Worm (Caenorhabditis elegans) whole organism, L2 larva: ENCODE data around the gene ZK262.8.

Experiments
- C34F6.9 ChIP-seq: fragments of 150-350 bp; optimal IDR thresholded peaks from 2 replicates; lab custom pipeline; 2014; ENCODE audit warnings: missing biosample characterization, missing genetic modification characterization
- R02D3.7 ChIP-seq: fragments of 150-350 bp; optimal IDR thresholded peaks from 2 replicates; lab custom pipeline; 2014; ENCODE audit warnings: missing biosample characterization, missing genetic modification characterization
- Y55F3AM.14 ChIP-seq: fragments of 200-800 bp; sonication (Bioruptor generic); optimal IDR thresholded peaks from 2 replicates; lab custom pipeline; 2018; ENCODE audit warnings: mild to moderate bottlenecking, missing genetic modification characterization, missing compliant biosample characterization
- ZK546.5 ChIP-seq: sonication (generic microtip); optimal IDR thresholded peaks from 2 replicates; lab custom pipeline; 2017; ENCODE audit warnings: missing biosample characterization, missing genetic modification characterization
- aly-2 ChIP-seq: fragments of 150-350 bp; optimal IDR thresholded peaks from 2 replicates; lab custom pipeline; 2014; ENCODE audit warnings: missing biosample characterization, missing genetic modification characterization
- blmp-1 ChIP-seq: sonication (generic microtip); optimal IDR thresholded peaks from 2 replicates; lab custom pipeline; 2017; ENCODE audit warnings: missing genetic modification characterization, mild to moderate bottlenecking, missing compliant biosample characterization, antibody characterized with exemption, moderate library complexity; ENCODE audit not compliant: insufficient read depth
- ceh-16 ChIP-seq: fragments of 150-350 bp; optimal IDR thresholded peaks from 2 replicates; lab custom pipeline; 2014; ENCODE audit warnings: missing biosample characterization, missing genetic modification characterization
- crh-2 ChIP-seq: sonication (generic microtip); optimal IDR thresholded peaks from 2 replicates; lab custom pipeline; 2017; ENCODE audit warnings: missing biosample characterization, missing genetic modification characterization
- dmd-4 ChIP-seq: sonication (generic microtip); optimal IDR thresholded peaks from 2 replicates; lab custom pipeline; 2017; ENCODE audit warnings: missing biosample characterization, missing genetic modification characterization
- egl-27 ChIP-seq: sonication (generic microtip); optimal IDR thresholded peaks from 3 replicates; lab custom pipeline; 2017; ENCODE audit warnings: missing biosample characterization, missing genetic modification reagents, missing genetic modification characterization
- fos-1 ChIP-seq: fragments of 150-350 bp; optimal IDR thresholded peaks from 2 replicates; lab custom pipeline; 2014; ENCODE audit warnings: missing biosample characterization, missing genetic modification characterization
- gmeb-1 ChIP-seq: fragments of 150-350 bp; optimal IDR thresholded peaks from 2 replicates; lab custom pipeline; 2014; ENCODE audit warnings: missing biosample characterization, missing genetic modification characterization
- lin-11 ChIP-seq: fragments of 150-350 bp; sonication (generic microtip); optimal IDR thresholded peaks from 2 replicates; lab custom pipeline; 2014; ENCODE audit warnings: missing biosample characterization, missing genetic modification characterization, inconsistent platforms, mixed read lengths
- lin-13 ChIP-seq: fragments of 150-350 bp; optimal IDR thresholded peaks from 2 replicates; lab custom pipeline; 2014; ENCODE audit warnings: missing biosample characterization, missing genetic modification reagents, missing genetic modification characterization
- lin-39 ChIP-seq: fragments of 150-350 bp; optimal IDR thresholded peaks from 2 replicates; lab custom pipeline; 2014; ENCODE audit warnings: missing biosample characterization, missing genetic modification reagents, missing genetic modification characterization
- mab-5 ChIP-seq: fragments of 150-350 bp; optimal IDR thresholded peaks from 2 replicates; lab custom pipeline; 2014; ENCODE audit warnings: missing biosample characterization, missing genetic modification characterization
- mbf-1 ChIP-seq: sonication (generic microtip); optimal IDR thresholded peaks from 2 replicates; lab custom pipeline; 2017; ENCODE audit warnings: missing biosample characterization, missing genetic modification characterization
- mdl-1 ChIP-seq, 2 experiments: fragments of 150-350 bp in 1 of 2; sonication (generic microtip) in 1 of 2; optimal IDR thresholded peaks; 2 replicates each; lab custom pipeline; 2017; ENCODE audit warnings: missing biosample characterization in 2 of 2, missing genetic modification characterization in 2 of 2
- nhr-10 ChIP-seq: sonication (generic microtip); optimal IDR thresholded peaks from 2 replicates; lab custom pipeline; 2017; ENCODE audit warnings: missing biosample characterization, missing genetic modification characterization
- nhr-11 ChIP-seq: fragments of 150-350 bp; optimal IDR thresholded peaks from 2 replicates; lab custom pipeline; 2014; ENCODE audit warnings: missing biosample characterization, missing genetic modification characterization
- nhr-12 ChIP-seq: fragments of 150-350 bp; optimal IDR thresholded peaks from 2 replicates; lab custom pipeline; 2014; ENCODE audit warnings: missing biosample characterization, missing genetic modification characterization
- nhr-129 ChIP-seq: fragments of 150-350 bp; optimal IDR thresholded peaks from 2 replicates; lab custom pipeline; 2014; ENCODE audit warnings: missing biosample characterization, missing genetic modification characterization
- nhr-21 ChIP-seq: fragments of 150-350 bp; optimal IDR thresholded peaks from 2 replicates; lab custom pipeline; 2014; ENCODE audit warnings: missing biosample characterization, missing genetic modification characterization
- nhr-23 ChIP-seq: fragments of 150-350 bp; optimal IDR thresholded peaks from 2 replicates; lab custom pipeline; 2014; ENCODE audit warnings: missing biosample characterization, missing genetic modification reagents, missing genetic modification characterization
- nhr-237 ChIP-seq: fragments of 150-350 bp; optimal IDR thresholded peaks from 2 replicates; lab custom pipeline; 2014; ENCODE audit warnings: missing biosample characterization, missing genetic modification characterization
- nhr-6 ChIP-seq: fragments of 150-350 bp; optimal IDR thresholded peaks from 2 replicates; lab custom pipeline; 2014; ENCODE audit warnings: missing biosample characterization, missing genetic modification characterization
- nhr-77 ChIP-seq: fragments of 150-350 bp; optimal IDR thresholded peaks from 2 replicates; lab custom pipeline; 2014; ENCODE audit warnings: missing biosample characterization, missing genetic modification characterization
- peb-1 ChIP-seq: fragments of 150-350 bp; optimal IDR thresholded peaks from 2 replicates; lab custom pipeline; 2014; ENCODE audit warnings: missing biosample characterization, missing genetic modification characterization
- sma-3 ChIP-seq: sonication (generic microtip); optimal IDR thresholded peaks from 2 replicates; lab custom pipeline; 2016; ENCODE audit warnings: missing genetic modification reagents, missing genetic modification characterization, missing compliant biosample characterization
- sma-9 ChIP-seq, 2 experiments: fragments of 150-350 bp in 1 of 2; sonication (generic microtip) in 1 of 2; optimal IDR thresholded peaks; 2 replicates each; lab custom pipeline; 2014 to 2016; ENCODE audit warnings: missing genetic modification characterization in 2 of 2, mild to moderate bottlenecking in 1 of 2, missing biosample characterization in 1 of 2, missing compliant biosample characterization in 1 of 2, missing genetic modification reagents in 1 of 2, moderate library complexity in 1 of 2
- snpc-4 ChIP-seq: fragments of 150-350 bp; optimal IDR thresholded peaks from 2 replicates; lab custom pipeline; 2014; ENCODE audit warnings: missing biosample characterization, missing genetic modification characterization
- unc-39 ChIP-seq: fragments of 150-350 bp; optimal IDR thresholded peaks from 2 replicates; lab custom pipeline; 2014; ENCODE audit warnings: missing biosample characterization, missing genetic modification characterization
- unc-55 ChIP-seq: fragments of 150-350 bp; sonication (generic microtip); optimal IDR thresholded peaks from 3 replicates; lab custom pipeline; 2014; ENCODE audit warnings: missing biosample characterization, missing genetic modification reagents, missing genetic modification characterization
- unc-62 ChIP-seq: fragments of 150-350 bp; optimal IDR thresholded peaks from 2 replicates; lab custom pipeline; 2014; ENCODE audit warnings: missing biosample characterization, missing genetic modification reagents, missing genetic modification characterization
- zag-1 ChIP-seq: fragments of 150-350 bp; optimal IDR thresholded peaks from 2 replicates; lab custom pipeline; 2014; ENCODE audit warnings: missing biosample characterization, missing genetic modification characterization
- ztf-11 ChIP-seq: sonication (generic microtip); optimal IDR thresholded peaks from 2 replicates; lab custom pipeline; 2017; ENCODE audit warnings: missing biosample characterization, missing genetic modification characterization
- ztf-4 ChIP-seq: fragments of 150-350 bp; optimal IDR thresholded peaks from 2 replicates; lab custom pipeline; 2014; ENCODE audit warnings: missing biosample characterization, missing genetic modification characterization

ZK262.8 gene

DNA sequence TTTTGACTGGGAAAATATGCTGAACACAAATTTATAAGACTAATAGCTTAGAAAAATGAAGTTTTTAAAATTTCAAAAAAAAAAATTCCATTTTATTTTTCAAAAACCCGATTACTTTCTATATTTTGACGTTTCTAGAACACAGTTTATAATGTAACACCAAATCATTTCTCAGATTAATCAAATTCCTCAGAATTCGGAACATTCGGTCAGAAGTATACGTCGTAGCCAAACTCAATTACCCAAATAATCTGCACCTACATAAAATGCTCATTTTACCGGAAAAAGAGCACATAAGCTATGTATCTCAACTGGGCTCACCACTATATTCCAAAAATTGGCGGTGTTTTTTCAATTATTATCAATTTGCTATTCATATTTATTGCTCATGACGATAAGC is 17.4 kb upstream of the ZK262.8 start, which contains the start of gene srj-26:
srj-26 (plus strand) TSS at position 301 of the 400 bp plus-strand sequence.
- TF ChIP-seq dmd-4 (tag; lab: Kevin White, UChicago) (no peak), gmeb-1 (tag; lab: Kevin White, UChicago) (no peak), mab-5 (tag; lab: Kevin White, UChicago) (no peak), unc-62 (GFP tag; lab: Kevin White, UChicago) (no peak), Y55F3AM.14 (GFP tag; lab: Kevin White, UChicago) (no peak), lin-11 (tag; lab: Kevin White, UChicago) (no peak), mbf-1 (no peak), ZK546.5 (tag; lab: Kevin White, UChicago) (no peak), zag-1 (tag; lab: Kevin White, UChicago) (no peak), nhr-12 (tag; lab: Kevin White, UChicago) (no peak), ceh-16 (tag; lab: Kevin White, UChicago) (no peak), nhr-129 (tag; lab: Kevin White, UChicago) (no peak), nhr-237 (no peak), peb-1 (tag; lab: Kevin White, UChicago) (no peak), egl-27 (tag; lab: Kevin White, UChicago) (no peak), sma-3 (GFP tag; lab: Kevin White, UChicago) (no peak), snpc-4 (tag; lab: Kevin White, UChicago) (no peak), nhr-21 (no peak)
- TF ChIP-seq, all 48 proteins: peak for 0

DNA sequence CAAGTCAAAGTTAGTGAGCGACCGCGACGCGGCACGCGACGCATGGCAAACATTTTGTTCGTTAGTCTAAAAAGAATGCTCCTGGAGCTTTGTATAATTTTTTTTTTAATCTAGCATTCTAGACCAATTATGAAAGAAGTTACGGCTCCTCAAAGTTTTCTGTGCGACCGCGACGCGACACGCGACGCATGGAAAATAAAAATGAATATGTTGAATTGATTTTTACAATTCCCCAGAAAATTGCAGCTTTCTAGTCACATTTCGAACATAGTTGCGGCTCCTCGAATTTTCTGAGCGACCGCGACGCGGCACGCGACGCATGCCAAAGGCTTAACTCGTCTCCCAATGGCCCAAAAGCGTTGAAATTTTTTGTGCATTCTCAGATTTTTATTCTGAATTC is 13.7 kb upstream of the ZK262.8 start, which contains the start of gene ZK262.4:
ZK262.4 (minus strand) TSS at position 101 of the 400 bp plus-strand sequence.
- TF ChIP-seq nhr-23 (no peak), mbf-1 (no peak), nhr-129 (tag; lab: Kevin White, UChicago) (no peak), nhr-6 (tag; lab: Kevin White, UChicago) (no peak), unc-39 (tag; lab: Kevin White, UChicago) (no peak), ztf-4 (tag; lab: Kevin White, UChicago) (no peak), aly-2 (tag; lab: Kevin White, UChicago) (no peak), nhr-10 (tag; lab: Kevin White, UChicago) (no peak), C34F6.9 (tag; lab: Kevin White, UChicago) (no peak), unc-55 (GFP tag; lab: Kevin White, UChicago) (no peak), snpc-4 (tag; lab: Kevin White, UChicago) (no peak), ztf-11 (no peak), nhr-11 (tag; lab: Kevin White, UChicago) (no peak), sma-9 (GFP tag; optimal IDR thresholded peaks at IDR 0.05; lab: Kevin White, UChicago) (no peak), sma-9 (tag; optimal IDR thresholded peaks at IDR 0.05; lab: Kevin White, UChicago) (no peak), blmp-1 (tag; lab: Kevin White, UChicago) (no peak), mab-5 (tag; lab: Kevin White, UChicago) (no peak), crh-2 (tag; lab: Kevin White, UChicago) (no peak), nhr-77 (tag; lab: Kevin White, UChicago) (no peak), nhr-12 (tag; lab: Kevin White, UChicago) (no peak), R02D3.7 (tag; lab: Kevin White, UChicago) (no peak)

DNA sequence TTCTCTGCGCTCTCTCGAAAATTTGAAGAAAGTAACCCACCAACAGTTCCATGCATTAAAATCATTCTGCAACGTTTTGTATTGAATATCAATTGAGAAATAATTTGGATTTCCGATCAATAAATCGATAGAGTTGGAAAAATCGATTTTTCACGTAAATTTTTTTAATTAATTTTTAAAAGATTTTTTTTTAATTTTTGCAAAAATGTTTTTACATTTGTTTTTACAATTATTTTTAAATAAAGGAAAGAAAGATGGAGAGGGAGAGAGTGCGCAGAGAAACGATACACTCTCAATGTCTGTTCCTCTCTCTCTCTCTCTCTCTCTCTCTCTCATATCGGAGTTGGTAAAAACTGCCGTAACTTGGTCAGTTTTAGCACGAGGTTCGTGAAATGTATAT is 12.6 kb upstream of the ZK262.8 start, which contains the start of gene ZK262.19:
ZK262.19 (minus strand) TSS at position 101 of the 400 bp plus-strand sequence.
- TF ChIP-seq nhr-11 (tag; lab: Kevin White, UChicago) (no peak), egl-27 (tag; lab: Kevin White, UChicago) (no peak), nhr-12 (tag; lab: Kevin White, UChicago) (no peak), sma-3 (GFP tag; lab: Kevin White, UChicago) (no peak), lin-13 (GFP tag; lab: Kevin White, UChicago) (no peak), fos-1 (tag; lab: Kevin White, UChicago) (no peak), zag-1 (tag; lab: Kevin White, UChicago) (no peak), unc-62 (GFP tag; lab: Kevin White, UChicago) (no peak), nhr-23 (no peak), lin-39 (tag; lab: Kevin White, UChicago) (no peak)

DNA sequence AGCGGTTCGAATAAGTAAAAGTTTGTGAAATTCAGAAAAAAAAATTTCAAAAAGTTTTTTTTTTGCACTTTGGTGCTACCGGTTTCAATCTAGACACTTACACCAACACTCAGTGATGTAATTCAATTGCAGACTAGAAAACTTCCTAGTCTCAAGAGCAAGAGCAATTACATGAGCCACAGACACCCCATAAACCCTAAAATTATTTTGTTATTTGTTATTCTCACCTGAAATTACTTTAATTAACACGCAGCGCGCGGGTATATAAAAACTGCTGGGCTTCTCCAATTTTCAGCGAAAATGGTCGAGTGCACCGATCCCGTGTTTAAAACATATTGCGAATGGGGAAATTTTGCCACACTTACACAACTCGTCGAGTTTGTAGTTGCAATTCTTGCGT is 11.9 kb upstream of the ZK262.8 start, which contains the start of gene srw-83:
srw-83 (plus strand) TSS at position 301 of the 400 bp plus-strand sequence.
- no peak for TF ChIP-seq nhr-10 (tag; lab: Kevin White, UChicago)
- TF ChIP-seq nhr-12 (tag; lab: Kevin White, UChicago) = no peak
- no peak for TF ChIP-seq nhr-77 (tag; lab: Kevin White, UChicago)
- no peak for TF ChIP-seq crh-2 (tag; lab: Kevin White, UChicago)
- no peak for TF ChIP-seq Y55F3AM.14 (GFP tag; lab: Kevin White, UChicago)
- no peak for TF ChIP-seq mdl-1 (tag; optimal IDR thresholded peaks at IDR 0.05; lab: Kevin White, UChicago)
